Fruit fly (Drosophila melanogaster) ovary, adult (tissue): ENCODE measurements around the gene CG14085.

Source experiments
- CG17801 ChIP-seq: fragments of 200-800 bp; optimal IDR thresholded peaks from 2 replicates; lab custom pipeline; 2019; ENCODE audit warnings: missing biosample characterization, mild to moderate bottlenecking, missing genetic modification characterization, moderate library complexity; ENCODE audit not compliant: partially characterized antibody

CG14085 gene

DNA sequence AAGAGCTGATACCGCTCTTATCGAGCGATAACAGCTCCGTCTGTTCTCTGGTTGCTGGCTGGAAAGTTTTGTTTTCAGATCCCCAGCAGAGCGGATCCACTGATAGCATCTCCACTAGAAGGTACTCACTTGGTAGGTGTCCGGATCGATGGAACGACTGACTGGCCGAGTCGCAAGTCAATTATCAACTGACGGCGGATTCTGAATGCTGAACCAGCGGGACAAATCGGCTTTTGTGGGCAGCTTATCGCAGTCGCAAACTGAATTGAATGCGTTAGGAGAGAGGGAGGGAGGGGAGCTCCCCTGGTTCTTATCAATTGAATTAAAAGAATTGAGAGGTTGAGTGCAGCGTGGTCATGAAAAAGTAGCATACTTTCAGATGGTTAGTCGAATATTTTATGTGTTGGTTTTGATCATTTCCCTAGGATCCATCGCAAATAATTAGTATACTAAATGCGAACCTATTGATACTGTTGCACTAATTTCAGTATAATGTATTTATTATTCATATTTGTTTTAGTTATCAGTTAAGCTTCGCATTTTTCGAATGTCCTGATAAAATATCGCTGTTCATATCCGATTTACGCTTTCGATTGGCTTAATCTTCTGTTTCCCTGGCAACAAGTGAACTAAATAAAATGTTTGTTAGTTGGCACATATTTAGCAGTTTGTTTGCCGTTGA is at the start of gene CG14085, which contains the start of gene Aldh7A1:
Gene CG14085, plus strand, starts transcription at position 632 of the 682 bp plus-strand sequence.
Gene Aldh7A1, minus strand, starts transcription at position 194 of the 682 bp plus-strand sequence.
- no peak for TF ChIP-seq CG17801 (GFP tag; lab: Kevin White, UChicago)

DNA sequence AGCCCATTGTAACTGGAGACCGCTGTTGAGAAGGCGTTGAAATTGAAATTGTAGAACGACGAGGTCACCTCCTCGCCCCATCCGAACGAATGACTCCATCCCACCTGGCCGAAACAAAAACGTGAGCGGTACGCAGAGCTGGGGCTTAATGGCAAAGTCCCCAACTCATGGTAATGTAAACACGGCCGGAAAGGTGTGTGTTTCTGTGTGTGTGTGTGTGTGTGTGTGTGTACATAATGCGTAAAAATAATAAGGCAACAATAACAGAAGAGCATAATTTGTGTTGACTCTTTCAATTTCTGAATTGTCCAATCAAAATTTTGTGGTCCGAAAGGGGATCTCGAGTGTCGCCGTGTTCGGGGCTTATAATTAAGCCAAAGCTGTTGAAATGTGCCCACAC is 47.7 kb upstream of the CG14085 start:
- no peak for TF ChIP-seq CG17801 (GFP tag; lab: Kevin White, UChicago)

- no peak for TF ChIP-seq CG17801 (GFP tag; lab: Kevin White, UChicago)
These were observed 43.5 kb upstream of the CG14085 start for dm6 chr3L:19225687-19226086.

- TF ChIP-seq CG17801 (GFP tag; lab: Kevin White, UChicago) = no peak
These were observed 40.8 kb upstream of the CG14085 start for dm6 chr3L:19228371-19228817.

- no peak for TF ChIP-seq CG17801 (GFP tag; lab: Kevin White, UChicago)
These were observed 40.2 kb upstream of the CG14085 start for dm6 chr3L:19228857-19229398.

DNA sequence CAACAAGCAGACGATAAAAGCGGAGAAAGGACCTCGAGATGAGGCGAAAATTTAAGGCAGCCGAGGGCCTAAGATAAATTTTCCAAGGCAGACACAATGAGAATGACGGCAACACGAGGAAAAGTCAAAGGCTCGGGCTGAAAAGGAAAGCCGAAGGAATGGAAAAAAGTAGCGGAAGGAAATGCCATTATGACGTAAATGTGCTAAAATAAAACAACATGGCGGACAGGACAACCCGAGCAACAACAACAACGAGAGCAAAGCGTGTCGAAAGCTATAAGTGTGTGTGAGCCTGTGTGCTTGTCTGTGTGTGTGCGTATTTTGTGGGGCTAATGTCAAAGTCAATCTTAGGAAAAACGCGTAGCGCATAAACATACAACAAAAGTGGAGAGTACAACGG is 39.7 kb upstream of the CG14085 start:
- TF ChIP-seq CG17801 (GFP tag; lab: Kevin White, UChicago) = no peak

dm6 chr3L:19230801-19231547 is 38.2 kb upstream of the CG14085 start:
- no peak for TF ChIP-seq CG17801 (GFP tag; lab: Kevin White, UChicago)

DNA sequence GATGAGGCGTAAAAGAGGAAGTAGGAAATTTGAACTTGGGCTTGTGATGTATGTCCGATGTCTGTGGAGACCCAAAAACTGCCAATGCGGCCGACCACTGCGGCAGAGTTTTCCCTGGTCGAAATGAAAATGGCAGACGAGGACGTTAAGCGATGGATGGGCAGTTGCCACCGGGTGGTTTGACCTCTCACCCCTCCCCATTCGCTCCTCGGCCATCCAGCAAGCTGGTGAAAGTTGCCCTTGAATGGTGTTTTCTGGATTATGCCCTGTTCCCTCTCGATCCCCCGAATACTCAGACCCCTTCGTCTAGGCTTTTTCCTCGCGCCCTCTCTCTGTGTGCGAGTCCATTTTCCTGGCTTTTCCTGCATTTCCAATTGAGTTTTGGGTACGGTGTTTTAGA is 37.5 kb upstream of the CG14085 start:
- no peak for TF ChIP-seq CG17801 (GFP tag; lab: Kevin White, UChicago)

- no peak for TF ChIP-seq CG17801 (GFP tag; lab: Kevin White, UChicago)
These were observed 35.1 kb upstream of the CG14085 start for dm6 chr3L:19233798-19234781.

- TF ChIP-seq CG17801 (GFP tag; lab: Kevin White, UChicago) = no peak
These were observed 34.0 kb upstream of the CG14085 start, which contains the start of gene fz2 for dm6 chr3L:19234922-19235702. TSS of gene fz2 (minus strand) at chr3L:19235373.

DNA sequence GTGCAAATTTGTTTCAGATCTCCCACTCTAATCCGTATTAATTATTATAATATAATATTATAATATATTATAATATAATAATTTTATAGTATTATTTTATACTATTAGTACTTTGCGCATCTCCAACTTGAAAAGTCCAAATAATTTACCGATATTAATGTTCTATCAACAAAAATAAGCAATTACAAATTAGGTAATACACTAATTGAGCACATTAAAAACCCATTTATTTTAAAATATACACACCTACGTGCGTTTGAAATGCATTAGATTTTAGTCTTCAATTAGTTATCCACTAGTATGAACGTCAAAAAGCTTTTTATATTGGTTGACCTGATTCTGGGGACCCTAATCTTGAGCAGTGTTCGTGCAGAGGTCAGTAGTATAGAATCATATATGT is 33.1 kb upstream of the CG14085 start, which contains the start of gene CG33647:
Gene CG33647, plus strand, starts transcription at position 301 of the 400 bp plus-strand sequence.
- TF ChIP-seq CG17801 (GFP tag; lab: Kevin White, UChicago) = no peak

DNA sequence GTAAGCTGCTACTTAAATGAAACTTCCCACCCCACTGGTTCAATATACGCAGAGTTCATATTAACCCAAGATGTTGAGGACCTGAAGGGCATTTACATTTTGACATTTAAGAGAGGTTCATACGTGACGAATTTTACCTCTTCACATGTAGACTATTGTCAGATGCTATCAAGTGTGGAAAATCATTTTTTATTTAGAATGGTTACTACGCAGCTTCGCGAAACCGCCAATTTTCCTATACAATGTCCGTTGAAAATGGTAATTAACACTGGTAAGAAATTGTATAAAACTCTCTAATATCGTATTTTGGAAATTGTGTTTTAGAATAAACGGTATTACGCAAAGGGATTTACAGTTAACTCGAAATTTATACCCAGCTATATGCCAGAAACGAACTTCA is 32.6 kb upstream of the CG14085 start:
- TF ChIP-seq CG17801 (GFP tag; lab: Kevin White, UChicago) = no peak

dm6 chr3L:19237780-19238179 is 31.4 kb upstream of the CG14085 start:
- TF ChIP-seq CG17801 (GFP tag; lab: Kevin White, UChicago) = no peak
